Worm (Caenorhabditis elegans): Measurements from ENCODE around the gene W01C9.2.

Gene W01C9.2

ce11 chrII:8499021-8499420 lies 37.1 kb upstream of the W01C9.2 start:
- peak; percentile 36 for TF ChIP-seq nfya-1 (tag; optimal IDR thresholded peaks at IDR 0.05)
- no peak for TF ChIP-seq nhr-232 (tag; optimal IDR thresholded peaks at IDR 0.05)
- TF ChIP-seq pqm-1 (tag; optimal IDR thresholded peaks at IDR 0.05): no peak
- TF ChIP-seq K09A11.1 (tag; optimal IDR thresholded peaks at IDR 0.05; ENCODE audit: insufficient read depth): no peak
- peak; percentile 46 for TF ChIP-seq tbx-2 (tag; optimal IDR thresholded peaks at IDR 0.05)
- TF ChIP-seq rnt-1 (tag; optimal IDR thresholded peaks at IDR 0.05): peak; percentile 63
- TF ChIP-seq unc-55 (GFP tag; optimal IDR thresholded peaks at IDR 0.05): peak; percentile 34
- TF ChIP-seq hlh-8 (tag; optimal IDR thresholded peaks at IDR 0.05): peak; percentile 64
- TF ChIP-seq sdc-2 (tag; optimal IDR thresholded peaks at IDR 0.05): peak; percentile 15
- peak; percentile 2 for TF ChIP-seq ceh-2 (tag; optimal IDR thresholded peaks at IDR 0.05)
- peak; percentile 54 for TF ChIP-seq ceh-34 (tag; optimal IDR thresholded peaks at IDR 0.05)
- no peak for TF ChIP-seq Y22D7AL.16 (tag; optimal IDR thresholded peaks at IDR 0.05)
- peak; percentile 21 for TF ChIP-seq syd-9 (tag; optimal IDR thresholded peaks at IDR 0.05)
- TF ChIP-seq ceh-31 (tag; optimal IDR thresholded peaks at IDR 0.05): peak; percentile 8
- TF ChIP-seq ceh-18 (tag; optimal IDR thresholded peaks at IDR 0.05): peak; percentile 88

- TF ChIP-seq ceh-18 (tag; optimal IDR thresholded peaks at IDR 0.05) (no peak), pat-9 (tag; optimal IDR thresholded peaks at IDR 0.05) (no peak), T23F11.4 (GFP tag; optimal IDR thresholded peaks at IDR 0.05) (no peak), F13H6.1 (tag; optimal IDR thresholded peaks at IDR 0.05) (no peak), hlh-13 (GFP tag; optimal IDR thresholded peaks at IDR 0.05) (no peak), ceh-22 (tag; optimal IDR thresholded peaks at IDR 0.05) (no peak), mec-3 (tag; optimal IDR thresholded peaks at IDR 0.05; ENCODE audit: borderline replicate concordance) (no peak), zip-5 (tag; optimal IDR thresholded peaks at IDR 0.05) (no peak), ama-1 (optimal IDR thresholded peaks at IDR 0.05) (no peak), pag-3 (tag; optimal IDR thresholded peaks at IDR 0.05; ENCODE audit: borderline replicate concordance) (no peak), madf-2 (tag; optimal IDR thresholded peaks at IDR 0.05) (no peak), Y22D7AL.16 (tag; optimal IDR thresholded peaks at IDR 0.05) (no peak), dve-1 (tag; optimal IDR thresholded peaks at IDR 0.05) (no peak)
These were observed 32.0 kb upstream of the W01C9.2 start for ce11 chrII:8504074-8504724.

- TF ChIP-seq elt-4 (tag; optimal IDR thresholded peaks at IDR 0.05) (no peak), Y22D7AL.16 (tag; optimal IDR thresholded peaks at IDR 0.05) (no peak), ceh-19 (GFP tag; optimal IDR thresholded peaks at IDR 0.05) (no peak), hlh-13 (GFP tag; optimal IDR thresholded peaks at IDR 0.05) (no peak), sdc-2 (tag; optimal IDR thresholded peaks at IDR 0.05) (no peak), ceh-6 (GFP tag; optimal IDR thresholded peaks at IDR 0.05) (no peak), pax-1 (tag; optimal IDR thresholded peaks at IDR 0.05) (no peak), hlh-6 (tag; optimal IDR thresholded peaks at IDR 0.05) (no peak), C38D4.7 (GFP tag; optimal IDR thresholded peaks at IDR 0.05) (no peak), ztf-16 (tag; optimal IDR thresholded peaks at IDR 0.05) (no peak), K02D7.2 (tag; optimal IDR thresholded peaks at IDR 0.05) (no peak)
These were observed 29.4 kb upstream of the W01C9.2 start for ce11 chrII:8506759-8507158.

- no peak for TF ChIP-seq mec-3 (tag; optimal IDR thresholded peaks at IDR 0.05; ENCODE audit: borderline replicate concordance)
- no peak for TF ChIP-seq ceh-22 (tag; optimal IDR thresholded peaks at IDR 0.05)
- TF ChIP-seq ceh-34 (tag; optimal IDR thresholded peaks at IDR 0.05): no peak
- TF ChIP-seq rnt-1 (tag; optimal IDR thresholded peaks at IDR 0.05): no peak
- TF ChIP-seq ceh-19 (GFP tag; optimal IDR thresholded peaks at IDR 0.05): no peak
- TF ChIP-seq pha-4 (tag; optimal IDR thresholded peaks at IDR 0.05): no peak
- no peak for TF ChIP-seq eyg-1 (tag; optimal IDR thresholded peaks at IDR 0.05)
- TF ChIP-seq fkh-6 (tag; optimal IDR thresholded peaks at IDR 0.05): no peak
- TF ChIP-seq ceh-31 (tag; optimal IDR thresholded peaks at IDR 0.05): no peak
- no peak for TF ChIP-seq C08G9.2 (tag; optimal IDR thresholded peaks at IDR 0.05)
- no peak for TF ChIP-seq syd-9 (tag; optimal IDR thresholded peaks at IDR 0.05)
- TF ChIP-seq ceh-45 (GFP tag; IDR thresholded peaks at IDR 0.05): no peak
- TF ChIP-seq tbx-2 (tag; optimal IDR thresholded peaks at IDR 0.05): no peak
- no peak for TF ChIP-seq ceh-9 (tag; optimal IDR thresholded peaks at IDR 0.05)
- TF ChIP-seq odd-2 (tag; optimal IDR thresholded peaks at IDR 0.05): no peak
- no peak for TF ChIP-seq sdc-2 (tag; optimal IDR thresholded peaks at IDR 0.05)
- no peak for TF ChIP-seq pax-1 (tag; optimal IDR thresholded peaks at IDR 0.05)
- TF ChIP-seq ceh-18 (tag; optimal IDR thresholded peaks at IDR 0.05): no peak
These were observed 27.2 kb upstream of the W01C9.2 start, which contains the start of gene T13H5.1 for ce11 chrII:8508956-8509355. Gene T13H5.1, minus strand, starts transcription at chrII:8509056.
